Worm (Caenorhabditis elegans) whole organism, late embryonic: ENCODE results near the gene rps-24.
A peak's percentile ranks its signal among the peaks of the same experiment; 100 is the strongest.

Source experiments
- F13H6.1 ChIP-seq: sonication (generic microtip); optimal IDR thresholded peaks from 2 replicates; lab custom pipeline; 2016; ENCODE audit warnings: missing genetic modification characterization, missing compliant biosample characterization
- K02D7.2 ChIP-seq: sonication (generic microtip); optimal IDR thresholded peaks from 2 replicates; lab custom pipeline; 2017; ENCODE audit warnings: mild to moderate bottlenecking, missing genetic modification characterization, missing compliant biosample characterization
- Y22D7AL.16 ChIP-seq: sonication (generic microtip); optimal IDR thresholded peaks from 2 replicates; lab custom pipeline; 2016; ENCODE audit warnings: missing genetic modification characterization, missing compliant biosample characterization
- ahr-1 ChIP-seq: sonication (generic microtip); optimal IDR thresholded peaks from 2 replicates; lab custom pipeline; 2016; ENCODE audit warnings: missing genetic modification characterization, missing compliant biosample characterization
- ceh-14 ChIP-seq: sonication (generic microtip); optimal IDR thresholded peaks from 2 replicates; lab custom pipeline; 2016; ENCODE audit warnings: missing genotype, missing genetic modification characterization, missing compliant biosample characterization
- ceh-18 ChIP-seq: sonication (generic microtip); optimal IDR thresholded peaks from 2 replicates; lab custom pipeline; 2016; ENCODE audit warnings: missing genetic modification characterization, missing compliant biosample characterization
- ceh-2 ChIP-seq: sonication (generic microtip); optimal IDR thresholded peaks from 2 replicates; lab custom pipeline; 2016; ENCODE audit warnings: missing genotype, missing genetic modification characterization, missing compliant biosample characterization
- ceh-31 ChIP-seq: sonication (generic microtip); optimal IDR thresholded peaks from 2 replicates; lab custom pipeline; 2016; ENCODE audit warnings: missing genetic modification characterization, missing compliant biosample characterization
- dmd-4 ChIP-seq: sonication (generic microtip); optimal IDR thresholded peaks from 2 replicates; lab custom pipeline; 2016; ENCODE audit warnings: borderline replicate concordance, missing genetic modification characterization, missing compliant biosample characterization
- dve-1 ChIP-seq: sonication (generic microtip); optimal IDR thresholded peaks from 2 replicates; lab custom pipeline; 2017; ENCODE audit warnings: antibody characterized with exemption, mild to moderate bottlenecking, missing genetic modification characterization, missing compliant biosample characterization
- ets-4 ChIP-seq: sonication (generic microtip); optimal IDR thresholded peaks from 2 replicates; lab custom pipeline; 2016; ENCODE audit warnings: missing genetic modification characterization, missing compliant biosample characterization
- eyg-1 ChIP-seq: sonication (generic microtip); optimal IDR thresholded peaks from 2 replicates; lab custom pipeline; 2016; ENCODE audit warnings: missing genotype, missing genetic modification characterization, missing compliant biosample characterization
- fkh-10 ChIP-seq: fragments of 150-350 bp; optimal IDR thresholded peaks from 2 replicates; lab custom pipeline; 2014; ENCODE audit warnings: missing biosample characterization, missing genetic modification reagents, missing genetic modification characterization
- fkh-6 ChIP-seq: sonication (generic microtip); optimal IDR thresholded peaks from 2 replicates; lab custom pipeline; 2016; ENCODE audit warnings: missing genetic modification characterization, missing compliant biosample characterization
- gmeb-2 ChIP-seq: sonication (generic microtip); optimal IDR thresholded peaks from 2 replicates; lab custom pipeline; 2016; ENCODE audit warnings: missing genetic modification characterization, inconsistent platforms, missing compliant biosample characterization
- hlh-13 ChIP-seq: fragments of 200-800 bp; sonication (Bioruptor generic); optimal IDR thresholded peaks from 2 replicates; lab custom pipeline; 2018; ENCODE audit warnings: mild to moderate bottlenecking, missing genetic modification characterization, missing compliant biosample characterization
- hlh-30 ChIP-seq: sonication (generic microtip); optimal IDR thresholded peaks from 2 replicates; lab custom pipeline; 2017; ENCODE audit warnings: antibody characterized with exemption, missing genetic modification characterization, missing compliant biosample characterization; ENCODE audit not compliant: insufficient read depth
- hlh-8 ChIP-seq: sonication (generic microtip); optimal IDR thresholded peaks from 2 replicates; lab custom pipeline; 2016; ENCODE audit warnings: missing genotype, missing genetic modification characterization, missing compliant biosample characterization
- lim-6 ChIP-seq: sonication (generic microtip); optimal IDR thresholded peaks from 2 replicates; lab custom pipeline; 2016; ENCODE audit warnings: missing genetic modification characterization, missing compliant biosample characterization
- madf-2 ChIP-seq: sonication (generic microtip); optimal IDR thresholded peaks from 2 replicates; lab custom pipeline; 2017; ENCODE audit warnings: missing genetic modification characterization, missing compliant biosample characterization
- nfya-1 ChIP-seq: sonication (generic microtip); optimal IDR thresholded peaks from 2 replicates; lab custom pipeline; 2017; ENCODE audit warnings: missing genetic modification characterization, mild to moderate bottlenecking, missing compliant biosample characterization, antibody characterized with exemption, moderate library complexity
- odd-2 ChIP-seq: sonication (generic microtip); optimal IDR thresholded peaks from 2 replicates; lab custom pipeline; 2017; ENCODE audit warnings: antibody characterized with exemption, mild to moderate bottlenecking, missing genetic modification characterization, missing compliant biosample characterization
- pag-3 ChIP-seq: sonication (generic microtip); optimal IDR thresholded peaks from 2 replicates; lab custom pipeline; 2016; ENCODE audit warnings: missing compliant biosample characterization, missing genetic modification characterization, borderline replicate concordance
- pat-9 ChIP-seq: fragments of 200-800 bp; sonication (Bioruptor generic); optimal IDR thresholded peaks from 2 replicates; lab custom pipeline; 2018; ENCODE audit warnings: mild to moderate bottlenecking, missing genetic modification characterization, moderate library complexity, missing compliant biosample characterization
- pax-1 ChIP-seq: fragments of 150-350 bp; optimal IDR thresholded peaks from 2 replicates; lab custom pipeline; 2014; ENCODE audit warnings: missing biosample characterization, missing genetic modification characterization
- pha-4 ChIP-seq: fragments of 150-350 bp; optimal IDR thresholded peaks from 2 replicates; lab custom pipeline; 2018; ENCODE audit warnings: missing biosample characterization, missing genetic modification reagents, missing genetic modification characterization
- pqm-1 ChIP-seq: sonication (generic microtip); optimal IDR thresholded peaks from 2 replicates; lab custom pipeline; 2016; ENCODE audit warnings: missing genetic modification characterization, missing compliant biosample characterization
- sdc-2 ChIP-seq: sonication (generic microtip); optimal IDR thresholded peaks from 2 replicates; lab custom pipeline; 2016; ENCODE audit warnings: missing genotype, missing genetic modification characterization, missing compliant biosample characterization
- tbx-2 ChIP-seq: sonication (generic microtip); optimal IDR thresholded peaks from 2 replicates; lab custom pipeline; 2016; ENCODE audit warnings: missing genetic modification characterization, missing compliant biosample characterization
- ttx-3 ChIP-seq: sonication (generic microtip); optimal IDR thresholded peaks from 2 replicates; lab custom pipeline; 2016; ENCODE audit warnings: missing genetic modification reagents, missing genetic modification characterization, missing compliant biosample characterization
- unc-42 ChIP-seq: sonication (generic microtip); optimal IDR thresholded peaks from 2 replicates; lab custom pipeline; 2016; ENCODE audit warnings: missing genotype, missing genetic modification characterization, missing compliant biosample characterization
- unc-55 ChIP-seq: sonication (generic microtip); optimal IDR thresholded peaks from 2 replicates; lab custom pipeline; 2017; ENCODE audit warnings: missing biosample characterization, missing genetic modification reagents, missing genetic modification characterization
- zip-5 ChIP-seq: sonication (generic microtip); optimal IDR thresholded peaks from 2 replicates; lab custom pipeline; 2016; ENCODE audit warnings: missing genetic modification characterization, missing compliant biosample characterization
- ztf-16 ChIP-seq: sonication (generic microtip); optimal IDR thresholded peaks from 2 replicates; lab custom pipeline; 2017; ENCODE audit warnings: missing genetic modification characterization, missing compliant biosample characterization

The rps-24 gene

DNA sequence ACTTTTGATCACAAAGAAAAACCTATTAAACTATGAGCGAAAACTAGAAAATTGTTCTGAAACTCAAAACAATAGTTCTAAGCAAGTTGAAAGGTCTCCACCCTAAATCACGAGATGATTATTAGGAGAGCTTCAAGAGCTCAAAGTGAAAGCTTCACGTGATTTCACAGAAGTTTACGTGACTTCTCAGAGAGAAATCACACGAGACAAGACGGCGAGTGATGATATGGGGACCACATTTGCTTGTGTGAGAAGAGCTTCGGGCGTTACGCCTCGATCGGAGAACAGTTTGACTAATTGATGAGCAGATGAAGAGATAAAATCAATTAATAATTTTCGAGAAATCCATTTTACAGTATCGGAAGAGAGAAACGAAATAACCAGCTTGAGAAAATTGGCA is 20.7 kb upstream of the rps-24 start (continued):
- TF ChIP-seq ceh-31 (tag; lab: Kevin White, UChicago): no peak
- no peak for TF ChIP-seq dmd-4
- no peak for TF ChIP-seq unc-42

DNA sequence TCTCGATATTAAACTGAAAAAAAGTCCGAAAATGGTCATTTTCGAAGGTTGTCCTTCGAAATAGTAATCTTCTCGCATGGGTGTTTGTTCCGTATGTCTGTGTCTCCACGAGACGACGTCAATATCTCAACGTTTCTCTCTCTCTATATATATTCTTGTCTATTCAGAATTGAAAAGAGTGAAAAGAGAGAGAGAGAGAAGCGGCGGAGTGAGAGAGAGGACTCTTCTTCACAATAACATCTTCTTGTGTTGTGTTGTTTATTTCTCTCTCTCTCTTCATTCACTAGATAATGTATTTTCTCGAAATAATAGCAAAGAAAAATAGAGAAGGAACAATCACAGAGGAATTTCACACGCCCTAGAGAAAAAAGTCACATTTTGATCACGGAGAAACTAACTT is 19.3 kb upstream of the rps-24 start:
- TF ChIP-seq hlh-13 (GFP tag; lab: Kevin White, UChicago): no peak
- TF ChIP-seq dve-1 (tag; lab: Kevin White, UChicago): no peak
- no peak for TF ChIP-seq pha-4 (tag; lab: Kevin White, UChicago)
- peak; percentile 6 for TF ChIP-seq ceh-18 (tag; lab: Kevin White, UChicago)
- TF ChIP-seq tbx-2 (tag; lab: Kevin White, UChicago): peak; percentile 18
- peak; percentile 60 for TF ChIP-seq ceh-31 (tag; lab: Kevin White, UChicago)
- no peak for TF ChIP-seq ceh-14 (tag; lab: Kevin White, UChicago)
- TF ChIP-seq gmeb-2: no peak
- TF ChIP-seq unc-42: peak; percentile 53
- TF ChIP-seq ceh-2 (tag; lab: Kevin White, UChicago): no peak
- no peak for TF ChIP-seq fkh-10 (GFP tag; lab: Kevin White, UChicago)
- TF ChIP-seq hlh-30 (tag; lab: Kevin White, UChicago): no peak
- peak; percentile 73 for TF ChIP-seq unc-55 (GFP tag; lab: Kevin White, UChicago)
- no peak for TF ChIP-seq ahr-1
- no peak for TF ChIP-seq ets-4 (tag; lab: Kevin White, UChicago)
- TF ChIP-seq hlh-8 (tag; lab: Kevin White, UChicago): no peak
- peak; percentile 27 for TF ChIP-seq nfya-1

DNA sequence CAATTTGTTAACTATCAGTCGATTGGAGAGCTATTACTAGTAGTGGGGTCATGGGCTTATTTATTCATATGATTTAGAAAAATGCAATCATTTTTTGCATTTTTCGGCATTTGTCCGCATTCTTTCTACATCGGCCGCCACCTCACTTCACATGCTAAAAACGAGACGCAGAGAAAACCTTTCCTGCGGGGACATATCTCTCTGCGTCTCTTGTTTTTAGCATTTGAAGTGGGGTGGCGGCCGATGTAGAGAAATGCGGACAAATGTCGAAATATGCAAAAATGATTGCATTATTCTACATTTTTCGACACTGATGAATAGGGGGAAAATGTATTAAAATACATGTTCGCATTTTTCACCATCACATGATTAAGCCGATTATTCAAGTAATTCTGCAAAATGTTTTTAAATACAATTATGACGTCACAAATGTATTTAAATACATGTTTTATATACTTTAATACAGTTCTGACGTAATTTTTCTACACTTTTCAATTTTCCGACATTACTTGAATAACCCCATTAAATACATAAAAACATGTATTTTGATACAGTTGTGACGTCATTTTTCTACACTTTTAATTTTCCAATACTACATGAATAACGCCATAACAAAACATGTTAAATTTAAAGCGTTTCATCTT is 13.4 kb upstream of the rps-24 start:
- peak; percentile 33 for TF ChIP-seq ceh-31 (tag; lab: Kevin White, UChicago)
- no peak for TF ChIP-seq ets-4 (tag; lab: Kevin White, UChicago)

DNA sequence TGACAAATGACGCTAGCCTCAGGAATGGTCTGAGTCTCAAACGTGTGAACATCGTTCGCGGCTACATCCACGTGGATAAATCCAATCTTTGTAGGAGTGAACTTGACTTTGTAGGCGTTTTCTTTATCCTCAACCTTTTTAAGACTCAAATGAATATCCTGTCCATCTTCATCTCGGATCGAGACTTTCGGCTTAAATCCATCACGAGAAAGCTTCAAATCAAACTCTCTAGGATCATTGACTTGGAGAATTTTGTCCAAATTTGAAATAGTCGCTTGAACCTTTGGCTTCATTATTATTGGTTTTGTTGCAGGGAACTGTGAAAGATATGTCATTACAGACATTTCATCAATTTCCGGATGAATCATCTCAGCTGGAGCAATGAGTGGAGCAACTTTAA is 11.7 kb upstream of the rps-24 start:
- TF ChIP-seq unc-42 (no peak), ttx-3 (tag; lab: Kevin White, UChicago) (no peak), dve-1 (tag; lab: Kevin White, UChicago) (no peak), F13H6.1 (tag; lab: Kevin White, UChicago) (no peak), pha-4 (tag; lab: Kevin White, UChicago) (no peak), pqm-1 (tag; lab: Kevin White, UChicago) (no peak), dmd-4 (no peak), K02D7.2 (tag; lab: Kevin White, UChicago) (no peak)

DNA sequence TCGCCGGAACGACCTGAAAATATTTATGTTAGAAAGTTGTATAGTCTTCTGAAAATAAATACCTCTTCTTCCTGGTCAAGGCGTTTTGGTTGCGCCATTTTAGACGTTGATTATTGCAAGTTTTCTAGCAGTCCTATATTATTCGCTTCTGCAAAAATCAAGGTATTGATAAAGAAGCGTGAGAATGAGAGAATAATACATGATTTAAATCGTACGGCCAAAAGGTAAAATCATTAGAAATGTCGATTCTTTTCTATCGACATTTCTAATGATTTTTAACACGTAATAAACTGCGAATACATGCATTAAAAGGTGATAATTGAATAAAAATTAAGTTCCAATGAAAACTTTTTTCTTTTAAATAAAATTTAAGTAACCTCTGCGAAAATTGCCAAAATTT is 9.8 kb upstream of the rps-24 start, which contains the start of gene fln-1:
Gene fln-1 (minus strand): TSS at position 101 of the 400 bp plus-strand sequence.
- no peak for TF ChIP-seq odd-2 (tag; lab: Kevin White, UChicago)
- no peak for TF ChIP-seq unc-55 (GFP tag; lab: Kevin White, UChicago)
- no peak for TF ChIP-seq pqm-1 (tag; lab: Kevin White, UChicago)
- TF ChIP-seq fkh-10 (GFP tag; lab: Kevin White, UChicago): no peak
- no peak for TF ChIP-seq madf-2
- TF ChIP-seq lim-6 (tag; lab: Kevin White, UChicago): no peak
- TF ChIP-seq ztf-16: no peak
- no peak for TF ChIP-seq pag-3 (tag; lab: Kevin White, UChicago)
- TF ChIP-seq fkh-6 (tag; lab: Kevin White, UChicago): no peak

DNA sequence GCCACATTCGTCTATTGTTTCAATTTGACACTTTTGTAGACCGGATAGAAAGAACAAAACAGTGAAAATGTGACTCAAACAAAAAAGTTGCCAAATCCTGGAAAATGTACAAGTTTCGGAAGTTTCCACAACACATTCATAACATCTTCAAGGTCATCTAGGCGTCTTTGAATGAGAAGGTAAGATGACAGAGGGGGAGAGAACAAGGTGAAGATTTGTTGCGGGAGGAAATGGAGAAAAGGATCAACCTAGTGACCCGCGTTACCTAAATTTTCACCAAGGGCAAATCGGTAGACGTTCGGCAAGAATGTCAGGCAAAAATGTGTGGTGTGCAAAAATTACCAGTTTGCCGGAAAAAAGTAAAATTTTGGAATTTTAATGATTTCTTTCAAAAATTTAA is 7.9 kb upstream of the rps-24 start:
- no peak for TF ChIP-seq lim-6 (tag; lab: Kevin White, UChicago)
- TF ChIP-seq zip-5: no peak
- no peak for TF ChIP-seq pax-1 (tag; lab: Kevin White, UChicago)
- no peak for TF ChIP-seq gmeb-2
- no peak for TF ChIP-seq eyg-1 (tag; lab: Kevin White, UChicago)
- no peak for TF ChIP-seq sdc-2 (tag; lab: Kevin White, UChicago)
- no peak for TF ChIP-seq Y22D7AL.16
- TF ChIP-seq ahr-1: no peak
- TF ChIP-seq pat-9: no peak
